Worm (Caenorhabditis elegans): Measurements from ENCODE around the gene pals-38.

Gene pals-38

ce11 chrV:12414362-12414761 lies 32.4 kb downstream of the pals-38 start:
- TF ChIP-seq unc-86 (tag; optimal IDR thresholded peaks at IDR 0.05) (no peak), elt-2 (tag; optimal IDR thresholded peaks at IDR 0.05) (peak; percentile 13), rnt-1 (tag; optimal IDR thresholded peaks at IDR 0.05) (no peak), efl-1 (optimal IDR thresholded peaks at IDR 0.05) (no peak), efl-1 (GFP tag; optimal IDR thresholded peaks at IDR 0.05 in 1 of 2) (no peak), unc-130 (tag; optimal IDR thresholded peaks at IDR 0.05) (no peak)

ce11 chrV:12413651-12414114 lies 33.1 kb downstream of the pals-38 start, which contains the start of gene cdr-6:
Gene cdr-6, minus strand, starts transcription at chrV:12413701.
- peak in 1 of 2 experiments; percentile 6 for TF ChIP-seq lin-35 (GFP tag; optimal IDR thresholded peaks at IDR 0.05)
- TF ChIP-seq unc-62 (GFP tag; optimal IDR thresholded peaks at IDR 0.05) = no peak
- TF ChIP-seq nhr-28 (tag; optimal IDR thresholded peaks at IDR 0.05) = peak; percentile 13
- no peak for TF ChIP-seq lin-39 (tag; optimal IDR thresholded peaks at IDR 0.05)
- TF ChIP-seq tlp-1 (tag; optimal IDR thresholded peaks at IDR 0.05) = no peak
- TF ChIP-seq ama-1 (optimal IDR thresholded peaks at IDR 0.05) = no peak
- TF ChIP-seq fos-1 (tag; optimal IDR thresholded peaks at IDR 0.05) = no peak
- peak; percentile 5 for TF ChIP-seq mep-1 (tag; optimal IDR thresholded peaks at IDR 0.05)
- TF ChIP-seq lin-14 (GFP tag; optimal IDR thresholded peaks at IDR 0.05) = peak; percentile 42
- TF ChIP-seq efl-1 (optimal IDR thresholded peaks at IDR 0.05) = peak in 1 of 2 experiments; percentile 13
- TF ChIP-seq efl-1 (GFP tag; optimal IDR thresholded peaks at IDR 0.05 in 1 of 2) = no peak
- TF ChIP-seq sox-4 (tag; optimal IDR thresholded peaks at IDR 0.05) = no peak
- TF ChIP-seq ztf-4 (tag; optimal IDR thresholded peaks at IDR 0.05) = no peak
- TF ChIP-seq nhr-20 (tag; optimal IDR thresholded peaks at IDR 0.05) = peak; percentile 72
- TF ChIP-seq elt-3 (tag; optimal IDR thresholded peaks at IDR 0.05) = no peak
- TF ChIP-seq nhr-71 (tag; optimal IDR thresholded peaks at IDR 0.05) = peak; percentile 36
- no peak for TF ChIP-seq elt-2 (tag; optimal IDR thresholded peaks at IDR 0.05)

- TF ChIP-seq efl-1 (optimal IDR thresholded peaks at IDR 0.05) (no peak), efl-1 (GFP tag; optimal IDR thresholded peaks at IDR 0.05 in 1 of 2) (peak in 1 of 2 experiments; percentile 87), C34B4.2 (tag; optimal IDR thresholded peaks at IDR 0.05) (no peak)
Observed at ce11 chrV:12412321-12412720, 34.5 kb downstream of the pals-38 start.

- no peak for TF ChIP-seq mab-9 (GFP tag; IDR thresholded peaks at IDR 0.05)
- no peak for TF ChIP-seq zag-1 (tag; optimal IDR thresholded peaks at IDR 0.05)
- peak in 3 of 6 experiments; percentile 7 to 80 (median 67) for TF ChIP-seq elt-3 (tag; optimal IDR thresholded peaks at IDR 0.05)
- TF ChIP-seq dsc-1 (tag; optimal IDR thresholded peaks at IDR 0.05) = no peak
- peak; percentile 41 for TF ChIP-seq lin-14 (GFP tag; optimal IDR thresholded peaks at IDR 0.05)
- peak; percentile 86 for TF ChIP-seq nhr-85 (tag)
- TF ChIP-seq nhr-11 (tag; optimal IDR thresholded peaks at IDR 0.05) = no peak
- peak; percentile 0 for TF ChIP-seq nhr-20 (tag; optimal IDR thresholded peaks at IDR 0.05)
Observed at ce11 chrV:12411909-12412308, 34.9 kb downstream of the pals-38 start, which contains the start of gene cdr-7. Gene cdr-7, minus strand, starts transcription at chrV:12412113.

ce11 chrV:12410416-12411001 lies 36.3 kb downstream of the pals-38 start, which contains the start of gene hrg-2:
Gene hrg-2, minus strand, starts transcription at chrV:12410513.
- TF ChIP-seq lin-14 (GFP tag; optimal IDR thresholded peaks at IDR 0.05) (peak; percentile 26), nhr-85 (tag) (peak; percentile 69), mef-2 (tag; optimal IDR thresholded peaks at IDR 0.05) (no peak), nhr-76 (tag; optimal IDR thresholded peaks at IDR 0.05) (no peak), fkh-10 (GFP tag; optimal IDR thresholded peaks at IDR 0.05) (no peak), unc-86 (tag; optimal IDR thresholded peaks at IDR 0.05) (no peak), unc-30 (tag; optimal IDR thresholded peaks at IDR 0.05) (no peak), irx-1 (tag; optimal IDR thresholded peaks at IDR 0.05) (no peak), egl-27 (tag; optimal IDR thresholded peaks at IDR 0.05) (no peak), hlh-4 (tag; optimal IDR thresholded peaks at IDR 0.05) (no peak), ztf-4 (tag; optimal IDR thresholded peaks at IDR 0.05) (no peak), nhr-90 (tag; optimal IDR thresholded peaks at IDR 0.05; ENCODE audit: poor library complexity) (peak; percentile 34), tbx-2 (tag; optimal IDR thresholded peaks at IDR 0.05) (peak; percentile 6), aly-2 (tag; optimal IDR thresholded peaks at IDR 0.05) (no peak), nhr-237 (tag; optimal IDR thresholded peaks at IDR 0.05) (no peak), nhr-20 (tag; optimal IDR thresholded peaks at IDR 0.05) (peak; percentile 61), tlp-1 (tag; optimal IDR thresholded peaks at IDR 0.05) (no peak), nhr-71 (tag; optimal IDR thresholded peaks at IDR 0.05) (peak; percentile 57), pax-3 (tag; optimal IDR thresholded peaks at IDR 0.05) (no peak), ceh-8 (GFP tag; optimal IDR thresholded peaks at IDR 0.05) (no peak), alr-1 (tag; optimal IDR thresholded peaks at IDR 0.05; ENCODE audit: borderline replicate concordance) (no peak), xbp-1 (tag; optimal IDR thresholded peaks at IDR 0.05) (no peak), fos-1 (tag; optimal IDR thresholded peaks at IDR 0.05) (no peak), sox-4 (tag; optimal IDR thresholded peaks at IDR 0.05) (no peak), jun-1 (tag; optimal IDR thresholded peaks at IDR 0.05) (no peak), nhr-84 (tag; optimal IDR thresholded peaks at IDR 0.05) (no peak), snu-23 (GFP tag; optimal IDR thresholded peaks at IDR 0.05) (peak; percentile 17)
